Worm (Caenorhabditis elegans) whole organism, midembryonic: ENCODE data around the gene R08E3.1.

Source experiments
- T22C8.4 ChIP-seq: fragments of 200-800 bp; sonication (Bioruptor generic); IDR thresholded peaks from 2 replicates; pipeline ENCODE4 v1.3.6; 2022; ENCODE audit warnings: missing genetic modification characterization, missing compliant biosample characterization
- cog-1 ChIP-seq: sonication (generic microtip); optimal IDR thresholded peaks from 2 replicates; lab custom pipeline; 2016; ENCODE audit warnings: missing genetic modification characterization, missing compliant biosample characterization
- ref-1 ChIP-seq: fragments of 200-800 bp; sonication (Bioruptor generic); conservative IDR thresholded peaks from 2 replicates; pipeline ENCODE4 v1.3.6; 2022; ENCODE audit warnings: missing genetic modification reagents, missing genetic modification characterization, missing compliant biosample characterization
- ztf-23 ChIP-seq: fragments of 200-800 bp; sonication (Bioruptor generic); IDR thresholded peaks from 2 replicates; pipeline ENCODE4 v1.3.6; 2022; ENCODE audit warnings: missing genetic modification reagents, missing genetic modification characterization, missing compliant biosample characterization
- ztf-29 ChIP-seq: fragments of 200-800 bp; sonication (Bioruptor generic); IDR thresholded peaks from 2 replicates; pipeline ENCODE4 v1.3.6; 2022; ENCODE audit warnings: missing genetic modification reagents, missing genetic modification characterization, missing compliant biosample characterization

- no peak for TF ChIP-seq ztf-29 (GFP tag; lab: Robert Waterston, UW)
- TF ChIP-seq cog-1: no peak
- TF ChIP-seq T22C8.4 (GFP tag; lab: Robert Waterston, UW): no peak
- no peak for TF ChIP-seq ztf-23 (GFP tag; lab: Robert Waterston, UW)
- TF ChIP-seq ref-1 (GFP tag; lab: Robert Waterston, UW): no peak
Measured at ce11 chrX:4821602-4822001, 845 bp upstream of the R08E3.1 start.
